Fruit fly (Drosophila melanogaster) whole organism, embryonic: ENCODE measurements around the gene CG1161.
A peak's percentile ranks its signal among the peaks of the same experiment; 100 is the strongest.

Source experiments
- ATbp ChIP-seq: fragments of 200-800 bp; sonication (Bioruptor generic); optimal IDR thresholded peaks from 2 replicates; lab custom pipeline; 2017; ENCODE audit warnings: missing biosample characterization, mild to moderate bottlenecking, missing genetic modification characterization, missing genetic modification reagents
- CG10959 ChIP-seq: fragments of 200-800 bp; sonication (Bioruptor generic); IDR thresholded peaks from 2 replicates; pipeline ENCODE4 v1.3.6; 2022; ENCODE audit warnings: missing biosample characterization, missing genetic modification characterization
- CG10979 ChIP-seq: fragments of 200-800 bp; sonication (Bioruptor generic); optimal IDR thresholded peaks from 2 replicates; lab custom pipeline; 2018; ENCODE audit warnings: missing biosample characterization, mild to moderate bottlenecking, missing genetic modification characterization, moderate library complexity
- CG12659 ChIP-seq: fragments of 200-800 bp; sonication (Bioruptor generic); optimal IDR thresholded peaks from 3 replicates; lab custom pipeline; 2017; ENCODE audit warnings: mild to moderate bottlenecking, missing biosample characterization, missing genetic modification reagents, missing genetic modification characterization
- CG13287 ChIP-seq: fragments of 200-800 bp; sonication (Bioruptor generic); IDR thresholded peaks from 2 replicates; pipeline ENCODE4 v1.3.6; 2022; ENCODE audit warnings: missing biosample characterization, missing genetic modification characterization; ENCODE audit not compliant: partially characterized antibody
- CG13424 ChIP-seq: fragments of 200-800 bp; sonication (Bioruptor generic); optimal IDR thresholded peaks from 2 replicates; lab custom pipeline; 2019; ENCODE audit warnings: missing biosample characterization, mild to moderate bottlenecking, missing genetic modification characterization, moderate library complexity
- CG17361 ChIP-seq: fragments of 200-800 bp; sonication (Bioruptor generic); IDR thresholded peaks from 3 replicates; pipeline ENCODE4 v1.3.6; 2022; ENCODE audit warnings: missing biosample characterization, missing genetic modification characterization
- CG17829 ChIP-seq: fragments of 200-800 bp; optimal IDR thresholded peaks from 2 replicates; lab custom pipeline; 2019; ENCODE audit warnings: missing biosample characterization, mild to moderate bottlenecking, missing genetic modification characterization, moderate library complexity
- CG18262 ChIP-seq: fragments of 200-800 bp; optimal IDR thresholded peaks from 3 replicates; lab custom pipeline; 2019; ENCODE audit warnings: missing biosample characterization, mild to moderate bottlenecking, missing genetic modification characterization, moderate library complexity
- CG2889 ChIP-seq: fragments of 200-800 bp; sonication (Bioruptor generic); IDR thresholded peaks from 3 replicates; pipeline ENCODE4 v1.3.6; 2022; ENCODE audit warnings: missing biosample characterization, missing genetic modification characterization
- CG30403 ChIP-seq: fragments of 200-800 bp; sonication (Bioruptor generic); optimal IDR thresholded peaks from 3 replicates; lab custom pipeline; 2016; ENCODE audit warnings: missing biosample characterization, missing genetic modification characterization
- CG32767 ChIP-seq: fragments of 200-800 bp; sonication (Bioruptor generic); IDR thresholded peaks from 2 replicates; pipeline ENCODE4 v1.3.6; 2022; ENCODE audit warnings: missing biosample characterization, missing genetic modification characterization
- CG34422 ChIP-seq: fragments of 200-800 bp; sonication (Bioruptor generic); IDR thresholded peaks from 3 replicates; pipeline ENCODE4 v1.3.6; 2022; ENCODE audit warnings: missing biosample characterization, missing genetic modification characterization
- CG4424 ChIP-seq: fragments of 200-800 bp; sonication (Bioruptor generic); optimal IDR thresholded peaks from 3 replicates; lab custom pipeline; 2016; ENCODE audit warnings: missing biosample characterization, missing genetic modification characterization
- CG4617 ChIP-seq: fragments of 200-800 bp; sonication (Bioruptor generic); optimal IDR thresholded peaks from 3 replicates; lab custom pipeline; 2016; ENCODE audit warnings: missing biosample characterization, missing genetic modification characterization, borderline replicate concordance
- CG7556 ChIP-seq: fragments of 200-800 bp; sonication (Bioruptor generic); optimal IDR thresholded peaks from 2 replicates; lab custom pipeline; 2017; ENCODE audit warnings: missing biosample characterization, mild to moderate bottlenecking, missing genetic modification characterization
- CG7839 ChIP-seq: fragments of 200-800 bp; sonication (Bioruptor generic); optimal IDR thresholded peaks from 3 replicates; lab custom pipeline; 2018; ENCODE audit warnings: missing biosample characterization, mild to moderate bottlenecking, missing genetic modification characterization, moderate library complexity
- CG8290 ChIP-seq, 3 experiments: fragments of 200-800 bp; sonication (Bioruptor generic); optimal IDR thresholded peaks; 2 replicates each; lab custom pipeline; 2016 to 2019; ENCODE audit warnings: missing biosample characterization in 3 of 3, missing genetic modification characterization in 3 of 3, mild to moderate bottlenecking in 2 of 3, moderate library complexity in 1 of 3
- CG9437 ChIP-seq: fragments of 200-800 bp; sonication (Bioruptor generic); optimal IDR thresholded peaks from 2 replicates; lab custom pipeline; 2018; ENCODE audit warnings: missing biosample characterization, mild to moderate bottlenecking, missing genetic modification characterization
- CG9727 ChIP-seq: fragments of 200-800 bp; sonication (Bioruptor generic); optimal IDR thresholded peaks from 3 replicates; lab custom pipeline; 2017; ENCODE audit warnings: missing biosample characterization, mild to moderate bottlenecking, missing genetic modification characterization
- Chrac-16 ChIP-seq: fragments of 200-800 bp; sonication (Bioruptor generic); optimal IDR thresholded peaks from 3 replicates; lab custom pipeline; 2016; ENCODE audit warnings: missing biosample characterization, missing genetic modification characterization
- D19A ChIP-seq: fragments of 200-800 bp; optimal IDR thresholded peaks from 3 replicates; lab custom pipeline; 2019; ENCODE audit warnings: missing biosample characterization, mild to moderate bottlenecking, missing genetic modification characterization, moderate library complexity
- Hmr ChIP-seq: fragments of 200-800 bp; sonication (Bioruptor generic); optimal IDR thresholded peaks from 3 replicates; lab custom pipeline; 2017; ENCODE audit warnings: mild to moderate bottlenecking, missing biosample characterization, missing genetic modification reagents, missing genetic modification characterization
- MBD-R2 ChIP-seq: fragments of 200-800 bp; sonication (Bioruptor generic); IDR thresholded peaks from 2 replicates; pipeline ENCODE4 v1.3.6; 2022; ENCODE audit warnings: missing biosample characterization, missing genetic modification characterization
- MESR4 ChIP-seq: fragments of 200-800 bp; sonication (Bioruptor generic); optimal IDR thresholded peaks from 2 replicates; lab custom pipeline; 2018; ENCODE audit warnings: missing biosample characterization, mild to moderate bottlenecking, missing genetic modification characterization, moderate library complexity
- MTF-1 ChIP-seq: fragments of 200-800 bp; sonication (Bioruptor generic); optimal IDR thresholded peaks from 2 replicates; lab custom pipeline; 2018; ENCODE audit warnings: missing biosample characterization, mild to moderate bottlenecking, missing genetic modification characterization, borderline replicate concordance
- Nf-YC ChIP-seq: fragments of 200-800 bp; optimal IDR thresholded peaks from 3 replicates; lab custom pipeline; 2019; ENCODE audit warnings: missing biosample characterization, mild to moderate bottlenecking, missing genetic modification characterization, moderate library complexity
- Vsx1 ChIP-seq: fragments of 200-800 bp; sonication (Bioruptor generic); optimal IDR thresholded peaks from 2 replicates; lab custom pipeline; 2017; ENCODE audit warnings: missing biosample characterization, mild to moderate bottlenecking, missing genetic modification characterization, missing genetic modification reagents
- Xbp1 ChIP-seq: fragments of 200-800 bp; sonication (Bioruptor generic); optimal IDR thresholded peaks from 3 replicates; lab custom pipeline; 2016; ENCODE audit warnings: missing biosample characterization, mild to moderate bottlenecking, missing genetic modification characterization
- ash1 ChIP-seq: fragments of 200-800 bp; sonication (Bioruptor generic); optimal IDR thresholded peaks from 2 replicates; lab custom pipeline; 2018; ENCODE audit warnings: missing biosample characterization, mild to moderate bottlenecking, missing genetic modification characterization
- cad ChIP-seq: fragments of >200 bp; optimal IDR thresholded peaks from 2 replicates; lab custom pipeline; 2017; ENCODE audit warnings: missing biosample characterization, missing genetic modification characterization
- exex ChIP-seq: fragments of 200-800 bp; sonication (Bioruptor generic); optimal IDR thresholded peaks from 4 replicates; lab custom pipeline; 2018; ENCODE audit warnings: missing biosample characterization, mild to moderate bottlenecking, missing genetic modification characterization, moderate library complexity
- fd96Cb ChIP-seq: fragments of 200-800 bp; sonication (Bioruptor generic); optimal IDR thresholded peaks from 2 replicates; lab custom pipeline; 2018; ENCODE audit warnings: missing biosample characterization, mild to moderate bottlenecking, missing genetic modification characterization, moderate library complexity
- grau ChIP-seq: fragments of 200-800 bp; optimal IDR thresholded peaks from 3 replicates; lab custom pipeline; 2019; ENCODE audit warnings: missing biosample characterization, mild to moderate bottlenecking, missing genetic modification characterization, moderate library complexity
- knrl ChIP-seq: fragments of 200-800 bp; sonication (Bioruptor generic); IDR thresholded peaks from 3 replicates; pipeline ENCODE4 v1.3.6; 2022; ENCODE audit warnings: missing biosample characterization, missing genetic modification characterization; ENCODE audit not compliant: partially characterized antibody
- lbe ChIP-seq: fragments of 200-800 bp; sonication (Bioruptor generic); optimal IDR thresholded peaks from 2 replicates; lab custom pipeline; 2016; ENCODE audit warnings: missing biosample characterization, mild to moderate bottlenecking, missing genetic modification characterization
- nerfin-2 ChIP-seq: fragments of 200-800 bp; sonication (Bioruptor generic); IDR thresholded peaks from 2 replicates; pipeline ENCODE4 v1.3.6; 2022; ENCODE audit warnings: missing biosample characterization, missing genetic modification characterization; ENCODE audit not compliant: partially characterized antibody
- nmo ChIP-seq: fragments of 200-800 bp; sonication (Bioruptor generic); optimal IDR thresholded peaks from 2 replicates; lab custom pipeline; 2018; ENCODE audit warnings: missing biosample characterization, mild to moderate bottlenecking, missing genetic modification characterization, moderate library complexity
- nom ChIP-seq: fragments of 200-800 bp; sonication (Bioruptor generic); optimal IDR thresholded peaks from 2 replicates; lab custom pipeline; 2017; ENCODE audit warnings: missing biosample characterization, missing genetic modification characterization, mild to moderate bottlenecking, moderate library complexity, missing genetic modification reagents
- pfk ChIP-seq: fragments of 200-800 bp; sonication (Bioruptor generic); optimal IDR thresholded peaks from 2 replicates; lab custom pipeline; 2018; ENCODE audit warnings: missing biosample characterization, mild to moderate bottlenecking, missing genetic modification characterization, moderate library complexity
- prd ChIP-seq, 3 experiments: fragments of >200 bp in 2 of 3; fragments of 200-800 bp in 1 of 3; sonication (Bioruptor generic) in 1 of 3; optimal IDR thresholded peaks in 2 of 3; IDR thresholded peaks in 1 of 3; 2 replicates in 2 of 3; 3 replicates in 1 of 3; pipeline versions ENCODE4 v1.3.6 to Lab custom; 2017 to 2022; ENCODE audit warnings: missing biosample characterization in 1 of 3, missing genetic modification characterization in 1 of 3
- pzg ChIP-seq: fragments of 200-800 bp; sonication (Bioruptor generic); optimal IDR thresholded peaks from 3 replicates; lab custom pipeline; 2018; ENCODE audit warnings: missing biosample characterization, mild to moderate bottlenecking, missing genetic modification characterization, moderate library complexity
- row ChIP-seq: fragments of 200-800 bp; sonication (Bioruptor generic); IDR thresholded peaks from 3 replicates; pipeline ENCODE4 v1.3.6; 2022; ENCODE audit warnings: missing biosample characterization, missing genetic modification characterization
- sug ChIP-seq: fragments of 200-800 bp; optimal IDR thresholded peaks from 2 replicates; lab custom pipeline; 2019; ENCODE audit warnings: missing biosample characterization, mild to moderate bottlenecking, missing genetic modification characterization, moderate library complexity
- trem ChIP-seq: fragments of 200-800 bp; optimal IDR thresholded peaks from 3 replicates; lab custom pipeline; 2019; ENCODE audit warnings: missing biosample characterization, mild to moderate bottlenecking, missing genetic modification characterization, moderate library complexity
- twi ChIP-seq: fragments of 200-800 bp; optimal IDR thresholded peaks from 2 replicates; lab custom pipeline; 2019; ENCODE audit warnings: missing biosample characterization, mild to moderate bottlenecking, missing genetic modification characterization, moderate library complexity

Gene CG1161

dm6 chr3R:5354373-5355134, at the start of gene CG1161, which contains the start of gene CG11999:
Gene CG1161, plus strand, starts transcription at chr3R:5355092.
Gene CG11999, minus strand, starts transcription at chr3R:5354747.
- TF ChIP-seq CG4617 (GFP tag; lab: Kevin White, UChicago) (peak; percentile 49), CG9437 (GFP tag; lab: Kevin White, UChicago) (peak; percentile 10), CG17361 (GFP tag; lab: Robert Waterston, UW) (peak; percentile 60; the same call in 2 of the 3 replicates), cad (GFP tag; lab: Kevin White, UChicago) (no peak), Hmr (GFP tag; lab: Kevin White, UChicago) (peak; percentile 26), CG10979 (tag; lab: Kevin White, UChicago) (no peak), CG10959 (GFP tag; lab: Robert Waterston, UW) (no peak), Chrac-16 (GFP tag; lab: Kevin White, UChicago) (peak; percentile 16), CG7556 (GFP tag; lab: Kevin White, UChicago) (peak; percentile 17), CG8290 (GFP tag; optimal IDR thresholded peaks at IDR 0.05; lab: Kevin White, UChicago) (peak; percentile 1), CG8290 (tag; optimal IDR thresholded peaks at IDR 0.05; lab: Kevin White, UChicago) (no peak), Xbp1 (GFP tag; lab: Kevin White, UChicago) (peak; percentile 93), CG32767 (GFP tag; lab: Robert Waterston, UW) (0 out of 2 replicates have a peak, but pooled peaks have one; percentile 12), MTF-1 (GFP tag; lab: Kevin White, UChicago) (no peak), pzg (GFP tag; lab: Kevin White, UChicago) (peak; percentile 33), prd (optimal IDR thresholded peaks at IDR 0.05; lab: Kevin White, UChicago) (no peak), prd (GFP tag; IDR thresholded peaks at IDR 0.05; lab: Robert Waterston, UW) (no peak), MBD-R2 (GFP tag; lab: Robert Waterston, UW) (peak; percentile 59), twi (tag; lab: Kevin White, UChicago) (no peak), CG34422 (GFP tag; lab: Robert Waterston, UW) (0 out of 3 replicates have a peak, but pooled peaks have one; percentile 24), D19A (tag; lab: Kevin White, UChicago) (peak; percentile 14), Nf-YC (tag; lab: Kevin White, UChicago) (peak; percentile 94), CG13287 (peak; percentile 38), pfk (GFP tag; lab: Kevin White, UChicago) (no peak), CG2889 (GFP tag; lab: Robert Waterston, UW) (no peak), CG9727 (GFP tag; lab: Kevin White, UChicago) (peak; percentile 19), grau (peak; percentile 18), trem (tag; lab: Kevin White, UChicago) (peak; percentile 30), ash1 (no peak), knrl (peak; percentile 40; the same call in 1 of the 3 replicates), CG13424 (tag; lab: Kevin White, UChicago) (peak; percentile 17), ATbp (GFP tag; lab: Kevin White, UChicago) (no peak), CG18262 (tag; lab: Kevin White, UChicago) (peak; percentile 34), fd96Cb (tag; lab: Kevin White, UChicago) (no peak), nerfin-2 (GFP tag; lab: Robert Waterston, UW) (no peak), lbe (GFP tag; lab: Kevin White, UChicago) (peak; percentile 28), sug (peak; percentile 20), CG17829 (tag; lab: Kevin White, UChicago) (peak; percentile 26), CG12659 (peak; percentile 52), Vsx1 (GFP tag; lab: Kevin White, UChicago) (peak; percentile 96), exex (peak; percentile 17), nmo (GFP tag; lab: Kevin White, UChicago) (peak; percentile 55), CG30403 (GFP tag; lab: Kevin White, UChicago) (peak; percentile 29), CG7839 (tag; lab: Kevin White, UChicago) (peak; percentile 11), CG4424 (GFP tag; lab: Kevin White, UChicago) (peak; percentile 22), row (peak; percentile 57; the same call in 2 of the 3 replicates), MESR4 (GFP tag; lab: Kevin White, UChicago) (peak; percentile 66), nom (GFP tag; lab: Kevin White, UChicago) (peak; percentile 16)
